Worm (Caenorhabditis elegans): ENCODE data around the gene C08G5.6.

Gene C08G5.6

DNA sequence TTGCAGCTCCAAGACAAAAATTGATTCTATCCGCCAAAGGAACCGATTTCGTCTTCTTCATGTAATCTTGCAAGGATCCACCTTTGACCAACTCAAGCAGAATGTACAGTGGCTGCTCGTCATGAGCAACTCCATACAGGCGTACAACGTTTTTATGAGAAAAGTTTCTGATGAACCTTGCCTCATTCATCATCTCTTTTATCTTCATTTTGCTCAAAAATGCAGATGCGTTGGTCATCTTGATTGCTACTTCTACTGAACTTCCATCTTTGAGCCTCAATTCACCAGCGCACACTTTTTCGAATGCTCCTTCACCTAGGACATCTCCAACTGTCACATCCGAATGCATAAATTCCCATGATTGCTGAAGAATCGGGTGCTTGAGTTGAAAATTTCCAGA lies 26.6 kb downstream of the C08G5.6 start:
- TF ChIP-seq F55B11.4 (tag; optimal IDR thresholded peaks at IDR 0.05; ENCODE audit: borderline replicate concordance, insufficient read depth) (no peak), ceh-58 (GFP tag; IDR thresholded peaks at IDR 0.05) (no peak), rpc-1 (optimal IDR thresholded peaks at IDR 0.05) (no peak), rpc-1 (tag; optimal IDR thresholded peaks at IDR 0.05) (no peak), Y95B8A.8 (GFP tag; IDR thresholded peaks at IDR 0.05) (no peak), cebp-2 (GFP tag; IDR thresholded peaks at IDR 0.05) (no peak), tbp1 (GFP tag; optimal IDR thresholded peaks at IDR 0.05) (no peak), bed-1 (GFP tag; IDR thresholded peaks at IDR 0.05) (no peak), ama-1 (optimal IDR thresholded peaks at IDR 0.05) (no peak), ama-1 (GFP tag; optimal IDR thresholded peaks at IDR 0.05) (no peak), dpl-1 (GFP tag; optimal IDR thresholded peaks at IDR 0.05) (no peak), snpc-4 (GFP tag; optimal IDR thresholded peaks at IDR 0.05) (no peak), snpc-4 (tag; optimal IDR thresholded peaks at IDR 0.05) (no peak)

DNA sequence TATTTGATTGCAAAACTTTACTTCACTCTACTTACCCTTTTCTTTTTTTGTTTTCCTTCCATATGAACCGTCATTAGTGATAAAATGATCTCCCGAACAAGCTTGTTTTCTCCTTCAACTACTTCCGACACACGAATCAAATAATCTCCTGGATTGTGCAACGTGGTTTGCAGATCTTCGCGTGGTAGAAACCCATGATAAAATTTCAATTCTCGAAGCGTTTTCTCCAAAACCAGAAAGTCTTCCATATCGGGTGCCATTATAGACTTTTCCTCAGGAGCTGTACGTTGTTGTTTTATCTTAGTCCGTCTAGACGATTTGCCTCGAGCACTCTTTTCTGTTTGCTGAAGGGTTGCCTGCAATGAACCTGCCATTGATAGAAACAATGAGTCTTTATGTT lies 27.1 kb downstream of the C08G5.6 start:
- TF ChIP-seq ekl-4 (GFP tag; IDR thresholded peaks at IDR 0.05) (no peak), F49E8.2 (tag; optimal IDR thresholded peaks at IDR 0.05; ENCODE audit: insufficient read depth) (no peak), ZK185.1 (tag; optimal IDR thresholded peaks at IDR 0.05; ENCODE audit: poor library complexity, severe bottlenecking) (no peak), lin-40 (tag; optimal IDR thresholded peaks at IDR 0.05) (no peak), madf-3 (GFP tag; IDR thresholded peaks at IDR 0.05) (no peak), nhr-90 (tag; optimal IDR thresholded peaks at IDR 0.05) (no peak), Y67H2A.10 (GFP tag; conservative IDR thresholded peaks at IDR 0.05) (no peak), Y53G8AR.9 (GFP tag; conservative IDR thresholded peaks at IDR 0.05) (no peak), B0261.1 (tag; optimal IDR thresholded peaks at IDR 0.05) (no peak), fkh-3 (tag; optimal IDR thresholded peaks at IDR 0.05) (no peak), rec-8 (tag; optimal IDR thresholded peaks at IDR 0.05) (no peak), hsf-1 (GFP tag; IDR thresholded peaks at IDR 0.05) (no peak), somi-1 (GFP tag; optimal IDR thresholded peaks at IDR 0.05) (no peak), ztf-22 (GFP tag; optimal IDR thresholded peaks at IDR 0.05) (no peak), ceh-58 (GFP tag; IDR thresholded peaks at IDR 0.05) (no peak)

- TF ChIP-seq hrde-1 (tag; optimal IDR thresholded peaks at IDR 0.05; ENCODE audit: borderline replicate concordance) = no peak
- TF ChIP-seq snpc-1.3 (tag; optimal IDR thresholded peaks at IDR 0.05; ENCODE audit: insufficient read depth) = no peak
- TF ChIP-seq chd-7 (tag; optimal IDR thresholded peaks at IDR 0.05) = no peak
- TF ChIP-seq Y56A3A.18 (GFP tag; IDR thresholded peaks at IDR 0.05) = no peak
- no peak for TF ChIP-seq Y79H2A.3 (GFP tag; conservative IDR thresholded peaks at IDR 0.05)
Observed at ce11 chrII:799700-800099, 29.3 kb downstream of the C08G5.6 start, which contains the start of gene F46F5.14. Gene F46F5.14, plus strand, starts transcription at chrII:800000.

DNA sequence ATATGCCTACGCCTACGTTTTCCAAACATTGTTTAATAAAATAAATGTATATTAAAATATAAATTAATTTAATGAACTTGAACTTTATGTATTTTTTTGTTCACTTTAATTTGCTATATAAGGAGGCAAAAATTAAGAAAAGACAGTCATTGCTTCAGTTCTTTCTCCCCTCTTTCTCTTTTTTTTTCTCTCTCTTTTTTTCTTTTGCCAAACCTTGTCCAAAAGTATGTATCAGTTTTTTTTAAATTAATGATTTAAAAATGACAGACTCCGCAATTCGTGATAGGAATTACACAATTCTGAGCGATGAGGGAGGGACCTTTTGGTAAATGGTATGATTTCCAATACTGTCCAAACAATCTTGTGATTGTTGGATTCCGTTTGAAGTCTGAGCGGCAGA lies 32.7 kb downstream of the C08G5.6 start, which contains the start of gene F46F5.13:
Gene F46F5.13 (plus strand): TSS at position 301 of the 400 bp plus-strand sequence.
- TF ChIP-seq C06A6.2 (GFP tag; conservative IDR thresholded peaks at IDR 0.05) (no peak), nhr-80 (tag; optimal IDR thresholded peaks at IDR 0.05) (no peak), F37B4.10 (GFP tag; IDR thresholded peaks at IDR 0.05) (no peak), T26A5.8 (tag; optimal IDR thresholded peaks at IDR 0.05) (no peak), F10E7.11 (tag; optimal IDR thresholded peaks at IDR 0.05) (no peak), sptf-2 (GFP tag; optimal IDR thresholded peaks at IDR 0.05) (no peak), atf-7 (tag; optimal IDR thresholded peaks at IDR 0.05) (no peak)

Measured in whole organism, young adult.